Fruit fly (Drosophila melanogaster) whole organism, larva: ENCODE data around the gene SerRS.

Source experiments
- noc ChIP-seq: fragments of 200-800 bp; sonication (Bioruptor generic); optimal IDR thresholded peaks from 3 replicates; lab custom pipeline; 2019; ENCODE audit warnings: missing biosample characterization, mild to moderate bottlenecking, missing genetic modification characterization, moderate library complexity

The SerRS gene

DNA sequence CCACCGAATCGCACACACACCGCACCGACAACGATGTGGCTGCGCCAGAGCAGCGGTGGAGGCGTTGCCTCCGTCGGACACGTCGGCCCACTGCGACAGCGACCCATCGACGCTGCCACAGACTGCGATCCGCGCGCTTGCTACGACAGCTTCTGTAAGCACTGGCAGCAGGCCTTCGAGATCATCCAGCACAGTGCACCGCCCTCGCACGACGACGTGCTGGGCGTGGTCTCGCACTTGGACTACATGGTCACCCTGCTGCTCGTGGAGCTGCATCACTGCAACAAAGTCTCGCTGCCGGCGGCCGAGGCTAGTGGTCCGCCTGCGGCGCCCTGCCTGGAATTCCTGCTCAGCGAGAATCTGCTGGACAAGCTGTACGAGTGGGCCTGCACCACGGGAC lies 43.5 kb downstream of the SerRS start:
- TF ChIP-seq noc: no peak

dm6 chr2L:2993236-2993635 lies 44.0 kb downstream of the SerRS start:
- TF ChIP-seq noc: no peak

DNA sequence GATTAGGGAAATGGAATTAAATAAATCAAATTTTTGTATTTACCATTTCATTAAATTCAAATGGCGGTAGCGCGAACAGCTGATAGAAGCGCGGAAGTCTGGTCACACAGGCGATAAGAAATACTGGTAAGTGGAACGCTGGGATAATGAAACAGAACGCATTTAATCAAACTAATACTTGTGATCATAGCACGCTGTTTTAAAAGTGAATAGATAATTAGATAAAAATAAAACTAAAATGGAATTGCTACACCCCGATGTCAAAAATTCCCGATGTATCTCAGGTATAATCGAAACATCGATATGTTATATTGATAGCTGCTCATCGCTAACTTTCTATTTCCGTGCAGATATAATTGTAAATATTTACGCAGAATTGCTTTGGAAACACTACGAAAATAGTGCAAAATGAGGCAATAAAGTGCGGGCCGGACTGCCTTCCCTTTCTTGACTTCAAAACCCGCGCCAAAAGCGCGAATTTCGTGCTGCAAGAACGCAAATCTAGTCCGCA lies 44.5 kb downstream of the SerRS start, which contains the start of the genes okr and CG3558:
TSS of gene okr (minus strand) at position 96 of the 511 bp plus-strand sequence.
TSS of gene CG3558 (plus strand) at position 207 of the 511 bp plus-strand sequence.
- no peak for TF ChIP-seq noc

DNA sequence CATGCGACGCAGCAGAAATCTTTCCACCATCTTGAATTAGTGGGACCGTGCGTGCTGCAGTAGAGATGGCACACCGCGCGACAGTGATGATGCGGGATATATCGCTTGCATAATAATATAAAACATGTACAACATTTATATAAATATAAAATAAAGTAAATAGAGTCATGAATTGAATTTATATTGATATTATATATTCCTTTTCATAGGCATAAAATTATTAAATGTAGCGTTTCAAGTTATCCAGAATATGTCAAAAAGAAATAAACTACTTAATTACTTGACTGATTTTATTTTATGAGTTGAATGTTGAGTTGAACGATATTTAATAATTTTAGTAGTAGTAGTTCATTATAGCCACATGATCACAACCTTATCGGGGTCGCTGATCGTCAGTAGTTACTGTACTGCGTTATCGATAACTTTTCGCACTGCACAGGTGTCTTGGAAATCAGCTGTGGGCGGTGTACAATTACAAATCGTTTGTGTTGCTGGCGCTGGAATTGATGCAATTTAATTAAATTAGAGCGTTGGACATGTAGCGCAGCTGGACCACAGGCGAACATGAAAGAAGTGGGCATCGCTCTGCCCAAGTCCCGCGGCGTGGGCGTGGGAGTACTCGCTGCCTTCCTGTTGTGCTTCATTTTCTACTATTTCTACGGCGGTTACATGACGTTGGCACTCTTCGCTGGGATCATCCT lies 49.4 kb downstream of the SerRS start, which contains the start of the genes Chd1 and Bem46:
TSS of gene Chd1 (minus strand) at position 43 of the 701 bp plus-strand sequence.
TSS of gene Bem46 (plus strand) at position 436 of the 701 bp plus-strand sequence.
- TF ChIP-seq noc: no peak

DNA sequence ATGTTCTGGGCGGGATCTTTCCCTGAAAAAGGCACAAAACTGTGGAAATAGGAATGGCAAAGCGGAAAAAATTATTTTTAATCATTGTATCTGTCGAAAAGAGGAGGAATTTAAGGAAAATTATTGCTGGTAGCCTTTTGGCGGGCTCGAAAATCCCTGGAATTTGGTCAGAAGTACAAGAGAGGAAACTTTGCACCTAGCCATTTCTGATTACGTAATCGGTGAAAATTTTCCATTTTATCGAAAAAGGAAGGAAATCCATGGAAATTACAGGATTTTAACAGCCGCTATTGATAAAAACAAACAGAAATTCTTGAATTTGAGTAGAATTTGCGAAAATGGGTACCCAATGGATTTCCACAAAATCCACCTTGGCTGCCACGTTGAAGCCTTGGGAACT lies 50.4 kb downstream of the SerRS start:
- no peak for TF ChIP-seq noc
